Worm (Caenorhabditis elegans) whole organism, young adult: ENCODE data around the gene Y24F12A.1.

ENCODE experiments used
- B0035.1 ChIP-seq: sonication (generic microtip); optimal IDR thresholded peaks from 2 replicates; lab custom pipeline; 2016; ENCODE audit warnings: missing genetic modification characterization, mild to moderate bottlenecking, missing compliant biosample characterization, missing genotype, missing genetic modification reagents
- B0261.1 ChIP-seq: sonication (generic microtip); optimal IDR thresholded peaks from 2 replicates; lab custom pipeline; 2016; ENCODE audit warnings: mild to moderate bottlenecking, missing genetic modification characterization, moderate library complexity, missing compliant biosample characterization
- D2030.7 ChIP-seq: fragments of 200-800 bp; sonication (Bioruptor generic); IDR thresholded peaks from 2 replicates; pipeline ENCODE4 v1.3.6; 2022; ENCODE audit warnings: missing genetic modification reagents, missing genetic modification characterization, missing compliant biosample characterization
- F10E7.11 ChIP-seq: sonication (generic microtip); optimal IDR thresholded peaks from 2 replicates; lab custom pipeline; 2017; ENCODE audit warnings: mild to moderate bottlenecking, missing genetic modification characterization, moderate library complexity, missing compliant biosample characterization
- F52B5.7 ChIP-seq: sonication (generic microtip); optimal IDR thresholded peaks from 2 replicates; lab custom pipeline; 2016; ENCODE audit warnings: mild to moderate bottlenecking, missing genetic modification characterization, missing compliant biosample characterization
- K11D2.4 ChIP-seq: fragments of 200-800 bp; sonication (Bioruptor generic); IDR thresholded peaks from 2 replicates; pipeline ENCODE4 v1.3.6; 2022; ENCODE audit warnings: missing genetic modification reagents, missing genetic modification characterization, missing compliant biosample characterization
- Y56A3A.18 ChIP-seq: fragments of 200-800 bp; sonication (Bioruptor generic); IDR thresholded peaks from 2 replicates; pipeline ENCODE4 v1.3.6; 2022; ENCODE audit warnings: missing genetic modification reagents, missing genetic modification characterization, missing compliant biosample characterization
- Y95B8A.8 ChIP-seq: fragments of 200-800 bp; sonication (Bioruptor generic); IDR thresholded peaks from 2 replicates; pipeline ENCODE4 v1.3.6; 2022; ENCODE audit warnings: missing genetic modification reagents, missing genetic modification characterization, missing compliant biosample characterization
- aptf-2 ChIP-seq: fragments of 200-800 bp; sonication (Bioruptor generic); conservative IDR thresholded peaks from 2 replicates; pipeline ENCODE4 v1.3.6; 2022; ENCODE audit warnings: missing genetic modification reagents, missing genetic modification characterization, missing compliant biosample characterization
- attf-3 ChIP-seq: fragments of 200-800 bp; sonication (Bioruptor generic); conservative IDR thresholded peaks from 2 replicates; pipeline ENCODE4 v1.3.6; 2022; ENCODE audit warnings: missing genetic modification reagents, missing genetic modification characterization, missing compliant biosample characterization
- bed-1 ChIP-seq: fragments of 200-800 bp; sonication (Bioruptor generic); IDR thresholded peaks from 2 replicates; pipeline ENCODE4 v1.3.6; 2022; ENCODE audit warnings: missing genetic modification reagents, missing genetic modification characterization, missing compliant biosample characterization
- ceh-27 ChIP-seq: fragments of 200-800 bp; sonication (Bioruptor generic); optimal IDR thresholded peaks from 2 replicates; lab custom pipeline; 2018; ENCODE audit warnings: mild to moderate bottlenecking, missing genetic modification characterization, moderate library complexity, missing compliant biosample characterization
- dox-1 ChIP-seq: fragments of 200-800 bp; sonication (Bioruptor generic); IDR thresholded peaks from 2 replicates; pipeline ENCODE4 v1.3.6; 2022; ENCODE audit warnings: missing genetic modification reagents, missing genetic modification characterization, missing compliant biosample characterization
- dpl-1 ChIP-seq: fragments of 150-350 bp; optimal IDR thresholded peaks from 2 replicates; lab custom pipeline; 2014; ENCODE audit warnings: missing biosample characterization, missing genetic modification reagents, missing genetic modification characterization
- egl-18 ChIP-seq: fragments of 200-800 bp; sonication (Bioruptor generic); IDR thresholded peaks from 2 replicates; pipeline ENCODE4 v1.3.6; 2022; ENCODE audit warnings: missing genetic modification reagents, missing genetic modification characterization, missing compliant biosample characterization
- egrh-3 ChIP-seq: fragments of 200-800 bp; sonication (Bioruptor generic); IDR thresholded peaks from 2 replicates; pipeline ENCODE4 v1.3.6; 2022; ENCODE audit warnings: missing genetic modification reagents, missing genetic modification characterization, missing compliant biosample characterization
- fkh-3 ChIP-seq: sonication (generic microtip); optimal IDR thresholded peaks from 2 replicates; lab custom pipeline; 2016; ENCODE audit warnings: mild to moderate bottlenecking, missing genetic modification characterization, missing compliant biosample characterization
- hlh-26 ChIP-seq: fragments of 200-800 bp; sonication (Bioruptor generic); conservative IDR thresholded peaks from 2 replicates; pipeline ENCODE4 v1.3.6; 2022; ENCODE audit warnings: missing genetic modification reagents, missing genetic modification characterization, missing compliant biosample characterization
- hmg-20 ChIP-seq: fragments of 200-800 bp; sonication (Bioruptor generic); IDR thresholded peaks from 2 replicates; pipeline ENCODE4 v1.3.6; 2022; ENCODE audit warnings: missing genetic modification reagents, missing genetic modification characterization, missing compliant biosample characterization
- hrde-1 ChIP-seq: sonication (generic microtip); optimal IDR thresholded peaks from 2 replicates; lab custom pipeline; 2016; ENCODE audit warnings: missing genetic modification characterization, mild to moderate bottlenecking, missing compliant biosample characterization, moderate library complexity, missing genotype, missing genetic modification reagents, borderline replicate concordance
- hsf-1 ChIP-seq: fragments of 200-800 bp; sonication (Bioruptor generic); IDR thresholded peaks from 2 replicates; pipeline ENCODE4 v1.3.6; 2022; ENCODE audit warnings: missing genetic modification reagents, missing genetic modification characterization, missing compliant biosample characterization
- let-526 ChIP-seq: fragments of 200-800 bp; sonication (Bioruptor generic); IDR thresholded peaks from 2 replicates; pipeline ENCODE4 v1.3.6; 2022; ENCODE audit warnings: missing genetic modification reagents, missing genetic modification characterization, missing compliant biosample characterization
- lin-35 ChIP-seq, 3 experiments: fragments of 150-350 bp in 2 of 3; sonication (generic microtip) in 1 of 3; optimal IDR thresholded peaks; 2 replicates each; lab custom pipeline; 2014 to 2018; ENCODE audit warnings: missing biosample characterization in 3 of 3, missing genetic modification characterization in 3 of 3, missing genetic modification reagents in 3 of 3
- lin-40 ChIP-seq: sonication (generic microtip); optimal IDR thresholded peaks from 2 replicates; lab custom pipeline; 2016; ENCODE audit warnings: missing genetic modification characterization, mild to moderate bottlenecking, missing compliant biosample characterization, missing genotype, missing genetic modification reagents
- lir-1 ChIP-seq: fragments of 200-800 bp; sonication (Bioruptor generic); conservative IDR thresholded peaks from 2 replicates; pipeline ENCODE4 v1.3.6; 2022; ENCODE audit warnings: missing genetic modification reagents, missing genetic modification characterization, missing compliant biosample characterization
- lsl-1 ChIP-seq: fragments of 200-800 bp; sonication (Bioruptor generic); optimal IDR thresholded peaks from 2 replicates; lab custom pipeline; 2018; ENCODE audit warnings: mild to moderate bottlenecking, missing genetic modification characterization, moderate library complexity, missing compliant biosample characterization
- madf-10 ChIP-seq: sonication (generic microtip); optimal IDR thresholded peaks from 2 replicates; lab custom pipeline; 2016; ENCODE audit warnings: mild to moderate bottlenecking, missing genetic modification characterization, missing compliant biosample characterization
- madf-6 ChIP-seq: fragments of 200-800 bp; sonication (Bioruptor generic); IDR thresholded peaks from 2 replicates; pipeline ENCODE4 v1.3.6; 2022; ENCODE audit warnings: missing genetic modification reagents, missing genetic modification characterization, missing compliant biosample characterization
- mel-28 ChIP-seq: sonication (generic microtip); optimal IDR thresholded peaks from 2 replicates; lab custom pipeline; 2016; ENCODE audit warnings: borderline replicate concordance, mild to moderate bottlenecking, missing genetic modification characterization, missing compliant biosample characterization
- mxl-1 ChIP-seq: sonication (generic microtip); optimal IDR thresholded peaks from 2 replicates; lab custom pipeline; 2016; ENCODE audit warnings: missing genetic modification characterization, missing compliant biosample characterization
- pha-4 ChIP-seq: fragments of 150-350 bp; sonication (generic microtip); optimal IDR thresholded peaks from 2 replicates; lab custom pipeline; 2014; ENCODE audit warnings: missing biosample characterization, missing genetic modification reagents, missing genetic modification characterization
- rec-8 ChIP-seq, 2 experiments: sonication (generic microtip); optimal IDR thresholded peaks; 2 replicates each; lab custom pipeline; 2016; ENCODE audit warnings: mild to moderate bottlenecking in 2 of 2, missing genetic modification characterization in 2 of 2, missing genetic modification reagents in 2 of 2, missing genotype in 2 of 2, missing biosample characterization in 1 of 2, missing compliant biosample characterization in 1 of 2, moderate library complexity in 1 of 2
- repo-1 ChIP-seq: sonication (generic microtip); optimal IDR thresholded peaks from 2 replicates; lab custom pipeline; 2017; ENCODE audit warnings: mild to moderate bottlenecking, missing genetic modification characterization, missing compliant biosample characterization
- snpc-4 ChIP-seq, 5 experiments: fragments of 150-350 bp in 1 of 5; sonication (generic microtip) in 4 of 5; optimal IDR thresholded peaks; 2 replicates each; lab custom pipeline; 2014 to 2018; ENCODE audit warnings: missing genetic modification characterization in 5 of 5, missing biosample characterization in 3 of 5, antibody characterized with exemption in 2 of 5, mild to moderate bottlenecking in 2 of 5, missing compliant biosample characterization in 2 of 5, missing genotype in 2 of 5, moderate library complexity in 2 of 5, missing genetic modification reagents in 1 of 5
- sptf-2 ChIP-seq: fragments of 200-800 bp; sonication (Bioruptor generic); optimal IDR thresholded peaks from 2 replicates; lab custom pipeline; 2018; ENCODE audit warnings: mild to moderate bottlenecking, missing genetic modification characterization, missing compliant biosample characterization
- unc-62 ChIP-seq: fragments of 150-350 bp; optimal IDR thresholded peaks from 2 replicates; lab custom pipeline; 2014; ENCODE audit warnings: missing biosample characterization, missing genetic modification reagents, missing genetic modification characterization
- ztf-22 ChIP-seq: fragments of 200-800 bp; sonication (Bioruptor generic); optimal IDR thresholded peaks from 2 replicates; lab custom pipeline; 2018; ENCODE audit warnings: mild to moderate bottlenecking, missing genetic modification characterization, moderate library complexity, missing compliant biosample characterization
- ztf-28 ChIP-seq: fragments of 200-800 bp; sonication (Bioruptor generic); IDR thresholded peaks from 2 replicates; pipeline ENCODE4 v1.3.6; 2022; ENCODE audit warnings: missing genetic modification reagents, missing genetic modification characterization, missing compliant biosample characterization

Gene Y24F12A.1

ce11 chrIV:11566146-11566545, 38.9 kb upstream of the Y24F12A.1 start, which contains the start of gene sec-24.1 (continued):
- TF ChIP-seq K11D2.4 (GFP tag; lab: Robert Waterston, UW) (no peak), madf-6 (GFP tag; lab: Robert Waterston, UW) (peak; percentile 60; the same call in 1 of the 2 replicates), lsl-1 (GFP tag; lab: Kevin White, UChicago) (peak; percentile 71), ceh-27 (GFP tag; lab: Kevin White, UChicago) (peak; percentile 49), Y95B8A.8 (GFP tag; lab: Robert Waterston, UW) (no peak), hsf-1 (GFP tag; lab: Robert Waterston, UW) (no peak), egl-18 (GFP tag; lab: Robert Waterston, UW) (no peak), lin-40 (peak; percentile 84), madf-10 (peak; percentile 26), bed-1 (GFP tag; lab: Robert Waterston, UW) (no peak), dpl-1 (peak; percentile 59), ztf-28 (GFP tag; lab: Robert Waterston, UW) (no peak), hmg-20 (GFP tag; lab: Robert Waterston, UW) (no peak), repo-1 (tag; lab: Kevin White, UChicago) (peak; percentile 6), lin-35 (GFP tag; optimal IDR thresholded peaks at IDR 0.05; lab: Kevin White, UChicago) (peak in 1 of 3 experiments; percentile 94), hrde-1 (tag; lab: Kevin White, UChicago) (no peak), lir-1 (0 out of 2 replicates have a peak, but pooled peaks have one; percentile 21), B0035.1 (tag; lab: Kevin White, UChicago) (no peak), B0261.1 (tag; lab: Kevin White, UChicago) (no peak), mxl-1 (no peak), sptf-2 (no peak), egrh-3 (0 out of 2 replicates have a peak, but pooled peaks have one; percentile 32), fkh-3 (no peak), D2030.7 (GFP tag; lab: Robert Waterston, UW) (peak; percentile 63), F52B5.7 (tag; lab: Kevin White, UChicago) (no peak), rec-8 (tag; optimal IDR thresholded peaks at IDR 0.05; lab: Kevin White, UChicago) (no peak), mel-28 (tag; lab: Kevin White, UChicago) (no peak), aptf-2 (GFP tag; lab: Robert Waterston, UW) (no peak), F10E7.11 (tag; lab: Kevin White, UChicago) (no peak), dox-1 (GFP tag; lab: Robert Waterston, UW) (peak; percentile 75), pha-4 (no peak), unc-62 (GFP tag; lab: Kevin White, UChicago) (no peak), hlh-26 (GFP tag; lab: Robert Waterston, UW) (no peak), Y56A3A.18 (GFP tag; lab: Robert Waterston, UW) (no peak), attf-3 (GFP tag; lab: Robert Waterston, UW) (peak; percentile 54; the same call in 1 of the 2 replicates), let-526 (GFP tag; lab: Robert Waterston, UW) (no peak), ztf-22 (no peak), snpc-4 (GFP tag; optimal IDR thresholded peaks at IDR 0.05; lab: Kevin White, UChicago) (no peak), snpc-4 (tag; optimal IDR thresholded peaks at IDR 0.05; lab: Kevin White, UChicago) (peak; percentile 41 to 55 (median 46))
- TF ChIP-seq, all 124 proteins: peak for 49
